Fruit fly (Drosophila melanogaster): Measurements from ENCODE around the gene Cyp304a1.
A peak's percentile ranks its signal among the peaks of the same experiment; 100 is the strongest.

Gene Cyp304a1

dm6 chr3R:12960929-12961855, 2.4 kb upstream of the Cyp304a1 start, which contains the start of gene Spc25 (continued):
- TF ChIP-seq CG17186 (GFP tag; optimal IDR thresholded peaks at IDR 0.05), result peak; percentile 14
- TF ChIP-seq CG10274 (GFP tag; optimal IDR thresholded peaks at IDR 0.05), result no peak
- 0 out of 2 replicates have a peak, but pooled peaks have one; percentile 20 for TF ChIP-seq CG14014 (GFP tag; IDR thresholded peaks at IDR 0.05)
- TF ChIP-seq rib (GFP tag; IDR thresholded peaks at IDR 0.05), result peak; percentile 88
- peak; percentile 51 for TF ChIP-seq CG12391 (tag; optimal IDR thresholded peaks at IDR 0.05)
- no peak for TF ChIP-seq CG11560 (tag; IDR thresholded peaks at IDR 0.05)
- TF ChIP-seq Dp (GFP tag; optimal IDR thresholded peaks at IDR 0.05), result peak; percentile 76
- TF ChIP-seq knrl (GFP tag; IDR thresholded peaks at IDR 0.05; ENCODE audit: partially characterized antibody), result peak; percentile 95
- peak; percentile 6 for TF ChIP-seq Nf-YC (tag; optimal IDR thresholded peaks at IDR 0.05)
- TF ChIP-seq CG15514 (GFP tag; optimal IDR thresholded peaks at IDR 0.05), result peak; percentile 70
- TF ChIP-seq CG14441 (GFP tag; IDR thresholded peaks at IDR 0.05), result peak; percentile 50; the same call in 1 of the 2 replicates
- peak; percentile 95 for TF ChIP-seq Ets65A (GFP tag)
- TF ChIP-seq croc (GFP tag; conservative IDR thresholded peaks at IDR 0.05), result no peak
- no peak for TF ChIP-seq cwo (GFP tag; optimal IDR thresholded peaks at IDR 0.05)
- peak; percentile 73 for TF ChIP-seq CG32772 (GFP tag; IDR thresholded peaks at IDR 0.05)
- peak; percentile 34 for TF ChIP-seq p53 (GFP tag; optimal IDR thresholded peaks at IDR 0.05)
- peak; percentile 60; the same call in 2 of the 3 replicates for TF ChIP-seq Dbx (GFP tag; IDR thresholded peaks at IDR 0.05)

dm6 chr3R:12962612-12963011, 979 bp upstream of the Cyp304a1 start:
- no peak for TF ChIP-seq ems (GFP tag; optimal IDR thresholded peaks at IDR 0.05)
- no peak for TF ChIP-seq Hmr (GFP tag; optimal IDR thresholded peaks at IDR 0.05)
- TF ChIP-seq cwo (GFP tag; optimal IDR thresholded peaks at IDR 0.05), result peak; percentile 9
- TF ChIP-seq pb (GFP tag; optimal IDR thresholded peaks at IDR 0.05), result no peak

dm6 chr3R:12964043-12964442, 452 bp downstream of the Cyp304a1 start:
- no peak for TF ChIP-seq CkIIα-i1 (GFP tag; IDR thresholded peaks at IDR 0.05)
- peak; percentile 44 for TF ChIP-seq exex (tag; optimal IDR thresholded peaks at IDR 0.05)
- no peak for TF ChIP-seq CG7928 (GFP tag; optimal IDR thresholded peaks at IDR 0.05)
- TF ChIP-seq CG7745 (tag; optimal IDR thresholded peaks at IDR 0.05), result no peak

- TF ChIP-seq CG9727 (GFP tag; optimal IDR thresholded peaks at IDR 0.05) (no peak), CG8281 (tag; optimal IDR thresholded peaks at IDR 0.05) (no peak), CG1603 (tag; optimal IDR thresholded peaks at IDR 0.05) (no peak), vfl (GFP tag; optimal IDR thresholded peaks at IDR 0.05) (no peak), Lpt (GFP tag; optimal IDR thresholded peaks at IDR 0.05) (no peak), CG32772 (GFP tag; IDR thresholded peaks at IDR 0.05) (no peak), bab2 (GFP tag; optimal IDR thresholded peaks at IDR 0.05) (no peak), Drgx (GFP tag; IDR thresholded peaks at IDR 0.05) (no peak), ewg (GFP tag; optimal IDR thresholded peaks at IDR 0.05) (no peak), CG13287 (GFP tag; IDR thresholded peaks at IDR 0.05; ENCODE audit: partially characterized antibody) (no peak), CG8478 (optimal IDR thresholded peaks at IDR 0.05) (no peak), CG6683 (GFP tag; optimal IDR thresholded peaks at IDR 0.05) (no peak), Trl (optimal IDR thresholded peaks at IDR 0.05) (no peak), Trl (GFP tag; optimal IDR thresholded peaks at IDR 0.05) (no peak), Dll (GFP tag; IDR thresholded peaks at IDR 0.05; ENCODE audit: partially characterized antibody) (no peak), MTF-1 (GFP tag; optimal IDR thresholded peaks at IDR 0.05; ENCODE audit: borderline replicate concordance) (no peak), unc-4 (GFP tag; IDR thresholded peaks at IDR 0.05; ENCODE audit: partially characterized antibody) (no peak)
These were observed 4.0 kb downstream of the Cyp304a1 start, which contains the start of the genes CG14384 and grsm for dm6 chr3R:12967612-12968011. CG14384 (minus strand) TSS chr3R:12967712. grsm (minus strand) TSS chr3R:12967712.
